Worm (Caenorhabditis elegans): Measurements from ENCODE around the gene col-109.

The col-109 gene

DNA sequence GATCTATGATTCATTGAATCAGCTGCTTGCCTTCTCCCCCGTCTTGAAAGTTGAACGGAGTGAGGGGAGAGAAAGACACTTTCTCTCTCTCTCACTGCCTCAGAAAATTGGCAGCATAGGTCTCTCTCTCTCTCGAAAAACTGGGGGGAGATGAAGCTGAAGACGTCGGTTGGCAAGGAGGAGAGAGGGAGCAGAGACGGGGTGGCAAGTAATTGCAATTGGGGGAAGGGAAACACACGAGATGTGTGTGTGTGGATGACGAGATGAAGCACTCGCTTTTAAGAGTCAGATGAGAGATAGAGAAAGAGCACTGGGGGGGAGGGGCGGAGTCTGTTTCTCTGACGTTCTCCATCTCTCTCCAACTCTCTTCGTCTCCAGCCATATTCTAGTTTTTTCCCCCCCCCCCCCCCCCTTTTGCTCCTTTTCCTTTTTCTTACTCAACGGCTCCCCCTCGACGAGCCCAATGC is 4.0 kb upstream of the col-109 start, which contains the start of gene cmk-1 (continued):
- no peak for TF ChIP-seq lsy-12 (tag; optimal IDR thresholded peaks at IDR 0.05)
- TF ChIP-seq nhr-25 (tag; optimal IDR thresholded peaks at IDR 0.05), result no peak
- TF ChIP-seq daf-12 (tag; optimal IDR thresholded peaks at IDR 0.05), result no peak
- no peak for TF ChIP-seq elt-3 (tag; optimal IDR thresholded peaks at IDR 0.05)
- no peak for TF ChIP-seq nhr-237 (tag; optimal IDR thresholded peaks at IDR 0.05)

DNA sequence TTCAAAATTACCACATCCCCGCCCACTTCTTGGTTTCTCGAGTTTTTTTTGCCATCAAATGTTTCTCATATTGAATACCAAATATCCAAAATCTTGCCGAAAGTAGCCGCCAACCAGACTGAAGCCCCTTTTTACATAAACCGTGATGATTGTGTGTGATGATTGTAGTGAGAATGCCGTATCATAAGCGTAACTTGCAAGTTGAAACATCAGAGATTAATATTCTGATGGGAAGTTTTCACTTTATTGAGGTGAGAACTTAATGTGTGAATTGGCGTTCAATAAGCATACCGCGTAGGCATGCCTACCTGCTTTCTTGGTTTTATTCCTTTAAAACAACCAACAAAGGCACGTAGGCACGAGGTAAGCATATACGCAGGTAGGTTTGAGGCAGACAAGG is 1.5 kb upstream of the col-109 start, which contains the start of gene Y38C1BA.4:
TSS of gene Y38C1BA.4 (plus strand) at position 301 of the 400 bp plus-strand sequence.
- TF ChIP-seq fkh-10 (GFP tag; optimal IDR thresholded peaks at IDR 0.05) (no peak), pha-4 (tag; optimal IDR thresholded peaks at IDR 0.05) (no peak), R02D3.7 (tag; optimal IDR thresholded peaks at IDR 0.05) (no peak), ztf-11 (tag; optimal IDR thresholded peaks at IDR 0.05) (no peak), hmg-11 (tag; optimal IDR thresholded peaks at IDR 0.05) (no peak)

- no peak for TF ChIP-seq ztf-4 (tag; optimal IDR thresholded peaks at IDR 0.05)
- TF ChIP-seq ZK546.5 (tag; optimal IDR thresholded peaks at IDR 0.05), result no peak
- no peak for TF ChIP-seq nhr-28 (tag; optimal IDR thresholded peaks at IDR 0.05)
- no peak for TF ChIP-seq elt-2 (tag; optimal IDR thresholded peaks at IDR 0.05)
- TF ChIP-seq fkh-10 (GFP tag; optimal IDR thresholded peaks at IDR 0.05), result no peak
- TF ChIP-seq fos-1 (tag; optimal IDR thresholded peaks at IDR 0.05), result no peak
- no peak for TF ChIP-seq nhr-77 (tag; optimal IDR thresholded peaks at IDR 0.05)
- no peak for TF ChIP-seq jun-1 (tag; optimal IDR thresholded peaks at IDR 0.05)
These were observed 1.5 kb downstream of the col-109 start for ce11 chrIV:1818467-1819076.

ce11 chrIV:1816238-1816637 is 3.8 kb downstream of the col-109 start:
- TF ChIP-seq jun-1 (tag; optimal IDR thresholded peaks at IDR 0.05) (no peak), hmg-11 (tag; optimal IDR thresholded peaks at IDR 0.05) (no peak), nfya-1 (tag; optimal IDR thresholded peaks at IDR 0.05; ENCODE audit: insufficient read depth) (peak; percentile 32)

DNA sequence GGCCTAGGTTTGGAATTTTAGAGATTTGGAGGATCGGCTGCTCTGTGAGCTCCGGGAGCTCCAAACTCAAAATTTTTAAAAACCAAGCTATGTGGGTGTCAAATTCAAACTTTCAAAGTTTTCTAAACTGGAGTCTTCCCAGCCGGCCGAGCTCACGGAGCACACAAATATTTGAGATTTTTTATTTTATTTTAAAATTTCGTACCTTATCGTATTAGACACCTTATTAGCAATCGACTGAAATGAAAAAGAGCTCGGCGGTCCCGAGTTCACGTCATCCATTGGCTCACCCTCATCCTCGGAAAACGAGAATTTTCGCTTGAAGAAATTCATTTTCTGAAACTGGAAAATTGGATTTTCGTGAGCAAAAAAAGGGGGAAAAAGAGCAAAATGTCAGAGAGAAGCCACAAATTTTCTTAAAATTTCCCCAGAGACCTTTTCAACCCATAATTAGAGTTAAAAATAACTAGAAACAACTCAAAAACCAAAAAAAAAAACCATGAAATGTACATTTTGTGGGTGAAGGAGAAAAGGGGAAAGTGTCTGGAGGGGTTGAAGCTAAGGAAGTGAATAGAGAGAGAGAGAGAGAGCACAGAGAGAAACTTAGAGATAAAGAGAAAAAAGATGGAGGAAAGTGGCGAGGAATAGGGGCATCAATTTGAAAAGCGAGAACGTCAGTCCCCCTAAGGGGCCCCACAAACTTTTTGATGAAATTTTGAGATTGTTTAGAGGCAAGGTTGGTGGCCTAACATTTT is 5.1 kb downstream of the col-109 start, which contains the start of gene snn-1:
TSS of gene snn-1 (minus strand) at position 355 of the 755 bp plus-strand sequence.
- no peak for TF ChIP-seq ztf-11 (tag; optimal IDR thresholded peaks at IDR 0.05)
- TF ChIP-seq hmg-11 (tag; optimal IDR thresholded peaks at IDR 0.05), result peak; percentile 37
- TF ChIP-seq nhr-77 (tag; optimal IDR thresholded peaks at IDR 0.05), result no peak
- TF ChIP-seq nfya-1 (tag; optimal IDR thresholded peaks at IDR 0.05; ENCODE audit: insufficient read depth), result peak; percentile 30
- TF ChIP-seq fkh-10 (GFP tag; optimal IDR thresholded peaks at IDR 0.05), result no peak
- no peak for TF ChIP-seq unc-62 (GFP tag; optimal IDR thresholded peaks at IDR 0.05)
- TF ChIP-seq ceh-28 (tag; optimal IDR thresholded peaks at IDR 0.05), result no peak

DNA sequence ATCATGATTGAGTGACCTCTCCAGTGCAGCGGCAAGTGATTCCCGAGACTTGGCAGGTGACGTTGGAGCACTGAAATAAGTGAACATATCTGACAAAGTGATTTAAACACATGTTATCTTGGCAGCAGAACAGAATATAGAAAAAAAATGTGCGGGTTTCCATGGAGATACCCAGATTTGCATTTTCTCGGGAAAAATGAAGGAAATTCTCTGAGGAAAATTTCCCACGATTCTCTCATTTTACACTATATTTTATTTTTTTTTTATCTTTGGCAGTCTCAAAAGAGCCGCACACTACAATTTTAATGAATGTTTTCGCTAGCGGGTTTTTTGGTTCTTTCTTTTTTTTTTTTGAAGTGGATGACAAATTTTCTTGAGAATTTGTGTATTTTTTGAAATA is 6.2 kb downstream of the col-109 start:
- TF ChIP-seq pqm-1 (tag; optimal IDR thresholded peaks at IDR 0.05) (no peak), fkh-2 (tag; optimal IDR thresholded peaks at IDR 0.05) (no peak), jun-1 (tag; optimal IDR thresholded peaks at IDR 0.05) (no peak), elt-3 (tag; optimal IDR thresholded peaks at IDR 0.05) (no peak), nhr-77 (tag; optimal IDR thresholded peaks at IDR 0.05) (no peak), aly-2 (tag; optimal IDR thresholded peaks at IDR 0.05) (no peak), nhr-25 (tag; optimal IDR thresholded peaks at IDR 0.05) (no peak), nhr-43 (tag; optimal IDR thresholded peaks at IDR 0.05; ENCODE audit: poor library complexity, severe bottlenecking) (no peak), hmg-11 (tag; optimal IDR thresholded peaks at IDR 0.05) (no peak)

- TF ChIP-seq nhr-23 (tag; optimal IDR thresholded peaks at IDR 0.05) (no peak), snpc-4 (tag; optimal IDR thresholded peaks at IDR 0.05) (no peak), hmg-11 (tag; optimal IDR thresholded peaks at IDR 0.05) (peak; percentile 83), pha-4 (tag; optimal IDR thresholded peaks at IDR 0.05) (peak; percentile 57), nfya-1 (tag; optimal IDR thresholded peaks at IDR 0.05; ENCODE audit: insufficient read depth) (peak; percentile 47), egl-5 (tag; optimal IDR thresholded peaks at IDR 0.05) (no peak), lin-39 (tag; optimal IDR thresholded peaks at IDR 0.05) (peak; percentile 52)
These were observed 15.4 kb downstream of the col-109 start for ce11 chrIV:1804613-1805012.
